Worm (Caenorhabditis elegans) whole organism, L1 larva: Measurements from ENCODE around the gene F53F4.18.

Experiments
- C04F5.9 ChIP-seq: sonication (generic microtip); optimal IDR thresholded peaks from 2 replicates; lab custom pipeline; 2016; ENCODE audit warnings: missing genetic modification characterization, missing compliant biosample characterization
- C16A3.4 ChIP-seq: fragments of 150-350 bp; optimal IDR thresholded peaks from 2 replicates; lab custom pipeline; 2014; ENCODE audit warnings: missing biosample characterization, missing genetic modification characterization
- F16B12.6 ChIP-seq: fragments of 150-350 bp; optimal IDR thresholded peaks from 2 replicates; lab custom pipeline; 2014; ENCODE audit warnings: missing biosample characterization, missing genetic modification characterization
- aha-1 ChIP-seq: fragments of 150-350 bp; optimal IDR thresholded peaks from 2 replicates; lab custom pipeline; 2014; ENCODE audit warnings: missing biosample characterization, missing genetic modification characterization
- ama-1 ChIP-seq: fragments of 150-350 bp; optimal IDR thresholded peaks from 2 replicates; lab custom pipeline; 2014
- blmp-1 ChIP-seq: fragments of 150-350 bp; optimal IDR thresholded peaks from 2 replicates; lab custom pipeline; 2014; ENCODE audit warnings: missing biosample characterization, missing genetic modification characterization
- ceh-8 ChIP-seq: fragments of 200-800 bp; sonication (Bioruptor generic); optimal IDR thresholded peaks from 2 replicates; lab custom pipeline; 2018; ENCODE audit warnings: mild to moderate bottlenecking, missing genetic modification characterization, moderate library complexity, missing compliant biosample characterization
- ceh-82 ChIP-seq, 3 experiments: fragments of 150-350 bp in 1 of 3; sonication (generic microtip) in 2 of 3; optimal IDR thresholded peaks; 2 replicates each; lab custom pipeline; 2014 to 2017; ENCODE audit warnings: missing biosample characterization in 3 of 3, missing genetic modification characterization in 3 of 3
- ces-1 ChIP-seq: fragments of 150-350 bp; optimal IDR thresholded peaks from 2 replicates; lab custom pipeline; 2014; ENCODE audit warnings: missing biosample characterization, missing genetic modification reagents, missing genetic modification characterization
- efl-1 ChIP-seq, 4 experiments: fragments of 150-350 bp; optimal IDR thresholded peaks in 3 of 4; peaks in 1 of 4; 1 replicate in 1 of 4; 2 replicates in 3 of 4; lab custom pipeline; 2014; ENCODE audit warnings: missing biosample characterization in 2 of 4, missing genetic modification characterization in 2 of 4, missing genetic modification reagents in 2 of 4
- egl-27 ChIP-seq, 2 experiments: fragments of 150-350 bp in 1 of 2; sonication (generic microtip); optimal IDR thresholded peaks; 3 replicates each; lab custom pipeline; 2017 to 2018; ENCODE audit warnings: missing biosample characterization in 2 of 2, missing genetic modification characterization in 2 of 2, missing genetic modification reagents in 2 of 2
- elt-3 ChIP-seq, 6 experiments: fragments of 150-350 bp in 1 of 6; sonication (generic microtip); optimal IDR thresholded peaks; 2 replicates each; lab custom pipeline; 2017 to 2018; ENCODE audit warnings: missing biosample characterization in 6 of 6, missing genetic modification characterization in 6 of 6, inconsistent platforms in 1 of 6
- grh-1 ChIP-seq: fragments of 200-800 bp; sonication (Bioruptor generic); IDR thresholded peaks from 2 replicates; pipeline ENCODE4 v1.3.6; 2022; ENCODE audit warnings: missing genetic modification reagents, missing genetic modification characterization, missing compliant biosample characterization
- hlh-17 ChIP-seq: fragments of 200-800 bp; sonication (Bioruptor generic); optimal IDR thresholded peaks from 2 replicates; lab custom pipeline; 2018; ENCODE audit warnings: missing genetic modification characterization, mild to moderate bottlenecking, missing compliant biosample characterization, moderate library complexity, borderline replicate concordance
- hpl-2 ChIP-seq: fragments of 150-350 bp; optimal IDR thresholded peaks from 2 replicates; lab custom pipeline; 2014; ENCODE audit warnings: missing biosample characterization, missing genetic modification reagents, missing genetic modification characterization
- isw-1 ChIP-seq: fragments of 200-800 bp; sonication (Bioruptor generic); IDR thresholded peaks from 2 replicates; pipeline ENCODE4 v1.3.6; 2022; ENCODE audit warnings: missing genetic modification characterization, missing compliant biosample characterization
- jun-1 ChIP-seq: fragments of 150-350 bp; optimal IDR thresholded peaks from 2 replicates; lab custom pipeline; 2014; ENCODE audit warnings: missing biosample characterization, missing genetic modification reagents, missing genetic modification characterization
- lin-14 ChIP-seq: fragments of 200-800 bp; sonication (Bioruptor generic); optimal IDR thresholded peaks from 2 replicates; lab custom pipeline; 2018; ENCODE audit warnings: mild to moderate bottlenecking, missing genetic modification characterization, moderate library complexity, missing compliant biosample characterization
- lin-15B ChIP-seq: fragments of 150-350 bp; sonication (generic microtip); optimal IDR thresholded peaks from 3 replicates; lab custom pipeline; 2014; ENCODE audit warnings: missing biosample characterization, missing genetic modification characterization
- lir-3 ChIP-seq: sonication (generic microtip); optimal IDR thresholded peaks from 2 replicates; lab custom pipeline; 2016; ENCODE audit warnings: mild to moderate bottlenecking, missing genetic modification characterization, moderate library complexity, missing compliant biosample characterization; ENCODE audit not compliant: poor library complexity
- mdl-1 ChIP-seq, 2 experiments: fragments of 150-350 bp; optimal IDR thresholded peaks; 2 replicates each; lab custom pipeline; 2014 to 2017; ENCODE audit warnings: missing biosample characterization in 2 of 2, missing genetic modification characterization in 2 of 2, inconsistent platforms in 1 of 2
- mef-2 ChIP-seq: fragments of 150-350 bp; optimal IDR thresholded peaks from 2 replicates; lab custom pipeline; 2014; ENCODE audit warnings: missing biosample characterization, missing genetic modification characterization
- nhr-19 ChIP-seq: fragments of 200-800 bp; sonication (Bioruptor generic); conservative IDR thresholded peaks from 2 replicates; pipeline ENCODE4 v1.3.6; 2022; ENCODE audit warnings: missing genetic modification characterization, missing compliant biosample characterization
- nhr-28 ChIP-seq: fragments of 150-350 bp; optimal IDR thresholded peaks from 2 replicates; lab custom pipeline; 2014; ENCODE audit warnings: missing biosample characterization, missing genetic modification characterization
- nhr-47 ChIP-seq: sonication (generic microtip); optimal IDR thresholded peaks from 2 replicates; lab custom pipeline; 2016; ENCODE audit warnings: mild to moderate bottlenecking, missing genetic modification characterization, moderate library complexity, missing compliant biosample characterization
- nhr-77 ChIP-seq: fragments of 150-350 bp; optimal IDR thresholded peaks from 2 replicates; lab custom pipeline; 2014; ENCODE audit warnings: missing biosample characterization, missing genetic modification characterization
- nhr-84 ChIP-seq: sonication (generic microtip); optimal IDR thresholded peaks from 2 replicates; lab custom pipeline; 2017; ENCODE audit warnings: missing biosample characterization, missing genetic modification characterization
- pax-3 ChIP-seq: fragments of 200-800 bp; sonication (Bioruptor generic); optimal IDR thresholded peaks from 2 replicates; lab custom pipeline; 2018; ENCODE audit warnings: mild to moderate bottlenecking, missing genetic modification characterization, moderate library complexity, missing compliant biosample characterization
- pqm-1 ChIP-seq: sonication (generic microtip); optimal IDR thresholded peaks from 3 replicates; lab custom pipeline; 2017; ENCODE audit warnings: missing biosample characterization, missing genetic modification characterization
- sox-4 ChIP-seq: sonication (generic microtip); optimal IDR thresholded peaks from 2 replicates; lab custom pipeline; 2016; ENCODE audit warnings: missing genetic modification characterization, missing compliant biosample characterization
- sup-37 ChIP-seq: fragments of 200-800 bp; sonication (Bioruptor generic); optimal IDR thresholded peaks from 2 replicates; lab custom pipeline; 2018; ENCODE audit warnings: mild to moderate bottlenecking, missing genetic modification characterization, missing compliant biosample characterization
- tlp-1 ChIP-seq: fragments of 150-350 bp; optimal IDR thresholded peaks from 2 replicates; lab custom pipeline; 2014; ENCODE audit warnings: missing biosample characterization, missing genetic modification characterization
- unc-30 ChIP-seq: sonication (generic microtip); optimal IDR thresholded peaks from 2 replicates; lab custom pipeline; 2017; ENCODE audit warnings: missing biosample characterization, missing genetic modification characterization
- unc-86 ChIP-seq: sonication (generic microtip); optimal IDR thresholded peaks from 2 replicates; lab custom pipeline; 2016; ENCODE audit warnings: missing genetic modification characterization, missing compliant biosample characterization
- xbp-1 ChIP-seq: sonication (generic microtip); optimal IDR thresholded peaks from 2 replicates; lab custom pipeline; 2016; ENCODE audit warnings: missing genetic modification characterization, missing compliant biosample characterization
- zip-4 ChIP-seq: fragments of 200-800 bp; sonication (Bioruptor generic); optimal IDR thresholded peaks from 2 replicates; lab custom pipeline; 2018; ENCODE audit warnings: mild to moderate bottlenecking, missing genetic modification characterization, moderate library complexity, missing compliant biosample characterization
- ztf-4 ChIP-seq: fragments of 150-350 bp; optimal IDR thresholded peaks from 2 replicates; lab custom pipeline; 2014; ENCODE audit warnings: missing biosample characterization, missing genetic modification characterization

Gene F53F4.18

ce11 chrV:13591504-13592174 lies 1.7 kb downstream of the F53F4.18 start, which contains the start of gene tbcb-1 (continued):
- TF ChIP-seq sox-4 (no peak), xbp-1 (peak; percentile 46), efl-1 (optimal IDR thresholded peaks at IDR 0.05; lab: Kevin White, UChicago) (peak; percentile 46 to 66), efl-1 (GFP tag; optimal IDR thresholded peaks at IDR 0.05 in 1 of 2; lab: Kevin White, UChicago) (peak; percentile 58 to 95), isw-1 (GFP tag; lab: Robert Waterston, UW) (no peak), egl-27 (tag; optimal IDR thresholded peaks at IDR 0.05; lab: Kevin White, UChicago) (no peak), lin-15B (tag; lab: Kevin White, UChicago) (peak; percentile 57), mef-2 (tag; lab: Kevin White, UChicago) (no peak), tlp-1 (no peak), unc-86 (tag; lab: Kevin White, UChicago) (no peak), aha-1 (tag; lab: Kevin White, UChicago) (no peak), ceh-82 (tag; optimal IDR thresholded peaks at IDR 0.05; lab: Kevin White, UChicago) (peak in 2 of 3 experiments; percentile 35), C04F5.9 (no peak), sup-37 (no peak), ceh-8 (GFP tag; lab: Kevin White, UChicago) (no peak), lir-3 (peak; percentile 29), blmp-1 (tag; lab: Kevin White, UChicago) (peak; percentile 37), pqm-1 (tag; lab: Kevin White, UChicago) (no peak), hpl-2 (GFP tag; lab: Kevin White, UChicago) (no peak), pax-3 (tag; lab: Kevin White, UChicago) (no peak), mdl-1 (tag; optimal IDR thresholded peaks at IDR 0.05; lab: Kevin White, UChicago) (no peak), jun-1 (tag; lab: Kevin White, UChicago) (no peak), ama-1 (no peak)

- TF ChIP-seq xbp-1 (no peak), blmp-1 (tag; lab: Kevin White, UChicago) (peak; percentile 59), nhr-28 (tag; lab: Kevin White, UChicago) (no peak), sup-37 (no peak), nhr-77 (tag; lab: Kevin White, UChicago) (no peak), efl-1 (optimal IDR thresholded peaks at IDR 0.05; lab: Kevin White, UChicago) (no peak), efl-1 (GFP tag; optimal IDR thresholded peaks at IDR 0.05 in 1 of 2; lab: Kevin White, UChicago) (peak in 1 of 2 experiments; percentile 67), lir-3 (no peak), nhr-84 (tag; lab: Kevin White, UChicago) (no peak), nhr-19 (no peak), zip-4 (GFP tag; lab: Kevin White, UChicago) (no peak), ces-1 (GFP tag; lab: Kevin White, UChicago) (no peak), mef-2 (tag; lab: Kevin White, UChicago) (no peak)
Observed at ce11 chrV:13593083-13593482, 3.2 kb downstream of the F53F4.18 start, which contains the start of gene F53F4.4. F53F4.4 (plus strand) TSS chrV:13593383.

- no peak for TF ChIP-seq nhr-47 (tag; lab: Kevin White, UChicago)
- TF ChIP-seq grh-1: no peak
- no peak for TF ChIP-seq mdl-1 (tag; optimal IDR thresholded peaks at IDR 0.05; lab: Kevin White, UChicago)
- TF ChIP-seq ztf-4 (tag; lab: Kevin White, UChicago): no peak
- no peak for TF ChIP-seq elt-3 (tag; optimal IDR thresholded peaks at IDR 0.05; lab: Kevin White, UChicago)
- no peak for TF ChIP-seq lin-14 (GFP tag; lab: Kevin White, UChicago)
- no peak for TF ChIP-seq unc-30 (tag; lab: Kevin White, UChicago)
- TF ChIP-seq F16B12.6 (tag; lab: Kevin White, UChicago): no peak
- TF ChIP-seq C16A3.4 (tag; lab: Kevin White, UChicago): no peak
- TF ChIP-seq hlh-17: no peak
Observed at ce11 chrV:13598370-13598769, 8.4 kb downstream of the F53F4.18 start.
